Worm (Caenorhabditis elegans): Measurements from ENCODE around the gene B0035.22.

Gene B0035.22

ce11 chrIV:11337021-11337420 is 22.1 kb downstream of the B0035.22 start, which contains the start of gene F54E12.2 (continued):
- no peak for TF ChIP-seq madf-10 (tag; optimal IDR thresholded peaks at IDR 0.05)
- peak; percentile 94 for TF ChIP-seq dpl-1 (GFP tag; optimal IDR thresholded peaks at IDR 0.05)
- TF ChIP-seq F57A8.1 (GFP tag; optimal IDR thresholded peaks at IDR 0.05): no peak
- TF ChIP-seq sptf-2 (GFP tag; optimal IDR thresholded peaks at IDR 0.05): no peak
- TF ChIP-seq let-607 (tag; optimal IDR thresholded peaks at IDR 0.05): no peak
- peak in 1 of 3 experiments; percentile 75 for TF ChIP-seq lin-35 (GFP tag; optimal IDR thresholded peaks at IDR 0.05)
- peak; percentile 86 for TF ChIP-seq Y53G8AR.9 (GFP tag; conservative IDR thresholded peaks at IDR 0.05)
- TF ChIP-seq nhr-120 (GFP tag; IDR thresholded peaks at IDR 0.05): no peak
- no peak for TF ChIP-seq sea-2 (GFP tag; IDR thresholded peaks at IDR 0.05)
- TF ChIP-seq snpc-3.4 (tag; optimal IDR thresholded peaks at IDR 0.05): peak; percentile 94
- TF ChIP-seq attf-5 (GFP tag; optimal IDR thresholded peaks at IDR 0.05): no peak
- peak; percentile 35; the same call in 1 of the 2 replicates for TF ChIP-seq Y67H2A.10 (GFP tag; conservative IDR thresholded peaks at IDR 0.05)
- TF ChIP-seq mcd-1 (GFP tag; IDR thresholded peaks at IDR 0.05): peak; percentile 57; the same call in 1 of the 2 replicates
- peak; percentile 96 for TF ChIP-seq madf-8 (GFP tag; conservative IDR thresholded peaks at IDR 0.05)
- no peak for TF ChIP-seq hrde-1 (tag; optimal IDR thresholded peaks at IDR 0.05; ENCODE audit: borderline replicate concordance)
- TF ChIP-seq bed-2 (GFP tag; IDR thresholded peaks at IDR 0.05): no peak
- no peak for TF ChIP-seq let-526 (GFP tag; IDR thresholded peaks at IDR 0.05)
- TF ChIP-seq atf-7 (tag; optimal IDR thresholded peaks at IDR 0.05): no peak
- no peak for TF ChIP-seq nhr-90 (tag; optimal IDR thresholded peaks at IDR 0.05)
- TF ChIP-seq ceh-40 (GFP tag; IDR thresholded peaks at IDR 0.05): no peak
- no peak for TF ChIP-seq Y56A3A.18 (GFP tag; IDR thresholded peaks at IDR 0.05)
- no peak for TF ChIP-seq ztf-26 (tag; optimal IDR thresholded peaks at IDR 0.05)
- TF ChIP-seq F39B2.1 (GFP tag; IDR thresholded peaks at IDR 0.05): peak; percentile 88; the same call in 1 of the 2 replicates
- TF ChIP-seq ccch-3 (GFP tag; optimal IDR thresholded peaks at IDR 0.05): no peak
- TF ChIP-seq hlh-26 (GFP tag; conservative IDR thresholded peaks at IDR 0.05): no peak
- no peak for TF ChIP-seq nhr-80 (tag; optimal IDR thresholded peaks at IDR 0.05)
- TF ChIP-seq athp-1 (tag; optimal IDR thresholded peaks at IDR 0.05): peak; percentile 38
- no peak for TF ChIP-seq ceh-58 (GFP tag; IDR thresholded peaks at IDR 0.05)
- TF ChIP-seq egrh-3 (GFP tag; IDR thresholded peaks at IDR 0.05): no peak
- TF ChIP-seq rec-8 (tag; optimal IDR thresholded peaks at IDR 0.05): no peak
- 0 out of 2 replicates have a peak, but pooled peaks have one; percentile 48 for TF ChIP-seq aptf-2 (GFP tag; conservative IDR thresholded peaks at IDR 0.05)
- no peak for TF ChIP-seq C06A6.2 (GFP tag; conservative IDR thresholded peaks at IDR 0.05)
- no peak for TF ChIP-seq rpc-1 (optimal IDR thresholded peaks at IDR 0.05)
- no peak for TF ChIP-seq rpc-1 (tag; optimal IDR thresholded peaks at IDR 0.05)
- TF ChIP-seq snpc-1.1 (tag; optimal IDR thresholded peaks at IDR 0.05; ENCODE audit: insufficient read depth): peak; percentile 56
- peak; percentile 67 for TF ChIP-seq lin-26 (GFP tag; IDR thresholded peaks at IDR 0.05)
- TF ChIP-seq dox-1 (GFP tag; IDR thresholded peaks at IDR 0.05): peak; percentile 89
- TF ChIP-seq nfya-2 (GFP tag; IDR thresholded peaks at IDR 0.05): no peak
- no peak for TF ChIP-seq F55B11.4 (tag; optimal IDR thresholded peaks at IDR 0.05; ENCODE audit: borderline replicate concordance, insufficient read depth)
- no peak for TF ChIP-seq lsy-27 (tag; optimal IDR thresholded peaks at IDR 0.05; ENCODE audit: borderline replicate concordance, insufficient read depth)
- TF ChIP-seq chd-7 (tag; optimal IDR thresholded peaks at IDR 0.05): no peak
- TF ChIP-seq F57C9.4 (tag; optimal IDR thresholded peaks at IDR 0.05): no peak
- no peak for TF ChIP-seq mxl-1 (tag; optimal IDR thresholded peaks at IDR 0.05)
- no peak for TF ChIP-seq mes-4 (tag; optimal IDR thresholded peaks at IDR 0.05)
